Worm (Caenorhabditis elegans) whole organism, L4 larva: Measurements from ENCODE around the gene pbs-1.
A peak's percentile ranks its signal among the peaks of the same experiment; 100 is the strongest.

Experiments used
- F10B5.3 ChIP-seq: sonication (generic microtip); optimal IDR thresholded peaks from 2 replicates; lab custom pipeline; 2016; ENCODE audit warnings: mild to moderate bottlenecking, missing genetic modification characterization, missing compliant biosample characterization
- F44E2.7 ChIP-seq: fragments of 200-800 bp; sonication (Bioruptor generic); IDR thresholded peaks from 2 replicates; pipeline ENCODE4 v2.1.2; 2022; ENCODE audit warnings: missing genetic modification characterization, missing compliant biosample characterization
- F49E8.2 ChIP-seq: sonication (generic microtip); optimal IDR thresholded peaks from 2 replicates; lab custom pipeline; 2016; ENCODE audit warnings: missing compliant biosample characterization, mild to moderate bottlenecking, missing genetic modification characterization, borderline replicate concordance
- T20F7.1 ChIP-seq: fragments of 200-800 bp; sonication (Bioruptor generic); optimal IDR thresholded peaks from 2 replicates; lab custom pipeline; 2018; ENCODE audit warnings: mild to moderate bottlenecking, missing genetic modification characterization, missing compliant biosample characterization
- T26A8.4 ChIP-seq: fragments of 200-800 bp; sonication (Bioruptor generic); IDR thresholded peaks from 2 replicates; pipeline ENCODE4 v1.3.6; 2022; ENCODE audit warnings: missing genetic modification characterization, missing compliant biosample characterization
- Y48G9A.11 ChIP-seq: fragments of 200-800 bp; sonication (Bioruptor generic); IDR thresholded peaks from 2 replicates; pipeline ENCODE4 v1.3.6; 2022; ENCODE audit warnings: missing genetic modification reagents, missing genetic modification characterization, missing compliant biosample characterization
- aha-1 ChIP-seq: fragments of 150-350 bp; peaks from one replicate; lab custom pipeline; 2014; ENCODE audit warnings: missing biosample characterization, missing genetic modification characterization
- aly-2 ChIP-seq: sonication (generic microtip); optimal IDR thresholded peaks from 2 replicates; lab custom pipeline; 2018; ENCODE audit warnings: missing biosample characterization, missing genetic modification characterization
- arid-1 ChIP-seq: fragments of 200-800 bp; sonication (Bioruptor generic); conservative IDR thresholded peaks from 2 replicates; pipeline ENCODE4 v1.3.6; 2022; ENCODE audit warnings: missing genetic modification reagents, missing genetic modification characterization, missing compliant biosample characterization
- ceh-20 ChIP-seq: fragments of 200-800 bp; sonication (Bioruptor generic); IDR thresholded peaks from 2 replicates; pipeline ENCODE4 v1.3.6; 2022; ENCODE audit warnings: missing genetic modification reagents, missing genetic modification characterization, missing compliant biosample characterization
- ceh-28 ChIP-seq: fragments of 150-350 bp; optimal IDR thresholded peaks from 2 replicates; lab custom pipeline; 2014; ENCODE audit warnings: missing biosample characterization, missing genetic modification reagents, missing genetic modification characterization
- ceh-32 ChIP-seq: sonication (generic microtip); optimal IDR thresholded peaks from 2 replicates; lab custom pipeline; 2016; ENCODE audit warnings: mild to moderate bottlenecking, missing genetic modification characterization, missing compliant biosample characterization; ENCODE audit not compliant: poor library complexity
- ceh-62 ChIP-seq: sonication (generic microtip); optimal IDR thresholded peaks from 2 replicates; lab custom pipeline; 2017; ENCODE audit warnings: missing biosample characterization, missing genetic modification characterization
- ceh-82 ChIP-seq: sonication (generic microtip); optimal IDR thresholded peaks from 2 replicates; lab custom pipeline; 2017; ENCODE audit warnings: missing biosample characterization, missing genetic modification characterization
- ces-1 ChIP-seq: fragments of 150-350 bp; sonication (generic microtip); optimal IDR thresholded peaks from 4 replicates; lab custom pipeline; 2014; ENCODE audit warnings: missing biosample characterization, missing genetic modification reagents, missing genetic modification characterization
- cey-2 ChIP-seq: sonication (generic microtip); optimal IDR thresholded peaks from 3 replicates; lab custom pipeline; 2017; ENCODE audit warnings: missing genetic modification characterization, mild to moderate bottlenecking, missing compliant biosample characterization, antibody characterized with exemption, borderline replicate concordance; ENCODE audit not compliant: insufficient read depth
- daf-12 ChIP-seq: fragments of 150-350 bp; optimal IDR thresholded peaks from 2 replicates; lab custom pipeline; 2014; ENCODE audit warnings: missing biosample characterization, missing genetic modification reagents, missing genetic modification characterization
- daf-16 ChIP-seq, 3 experiments: sonication (generic microtip); optimal IDR thresholded peaks; 2 replicates each; lab custom pipeline; 2016 to 2017; ENCODE audit warnings: missing genetic modification characterization in 3 of 3, missing genetic modification reagents in 3 of 3, mild to moderate bottlenecking in 2 of 3, missing compliant biosample characterization in 2 of 3, missing biosample characterization in 1 of 3, moderate library complexity in 1 of 3
- daf-19 ChIP-seq: fragments of 200-800 bp; sonication (Bioruptor generic); conservative IDR thresholded peaks from 2 replicates; pipeline ENCODE4 v1.3.6; 2022; ENCODE audit warnings: missing genetic modification characterization, missing compliant biosample characterization
- dmd-6 ChIP-seq: fragments of 200-800 bp; sonication (Bioruptor generic); IDR thresholded peaks from 2 replicates; pipeline ENCODE4 v1.3.6; 2022; ENCODE audit warnings: missing genetic modification reagents, missing genetic modification characterization, missing compliant biosample characterization
- dmd-8 ChIP-seq: fragments of 200-800 bp; sonication (Bioruptor generic); IDR thresholded peaks from 2 replicates; pipeline ENCODE4 v1.3.6; 2022; ENCODE audit warnings: missing genetic modification characterization, missing compliant biosample characterization
- dpl-1 ChIP-seq: fragments of 150-350 bp; optimal IDR thresholded peaks from 2 replicates; lab custom pipeline; 2014; ENCODE audit warnings: missing biosample characterization, missing genetic modification reagents, missing genetic modification characterization
- dve-1 ChIP-seq: sonication (generic microtip); optimal IDR thresholded peaks from 2 replicates; lab custom pipeline; 2017; ENCODE audit warnings: antibody characterized with exemption, mild to moderate bottlenecking, missing genetic modification characterization, missing compliant biosample characterization; ENCODE audit not compliant: insufficient read depth
- hif-1 ChIP-seq, 2 experiments: sonication (generic microtip); optimal IDR thresholded peaks; 2 replicates each; lab custom pipeline; 2016 to 2017; ENCODE audit warnings: missing compliant biosample characterization in 2 of 2, missing genetic modification characterization in 2 of 2, missing genetic modification reagents in 2 of 2, missing genotype in 2 of 2, mild to moderate bottlenecking in 1 of 2
- hlh-30 ChIP-seq: sonication (generic microtip); optimal IDR thresholded peaks from 2 replicates; lab custom pipeline; 2017; ENCODE audit warnings: antibody characterized with exemption, mild to moderate bottlenecking, missing genetic modification characterization, missing compliant biosample characterization; ENCODE audit not compliant: insufficient read depth
- hmg-1.1 ChIP-seq: fragments of 200-800 bp; sonication (Bioruptor generic); IDR thresholded peaks from 2 replicates; pipeline ENCODE4 v1.3.6; 2022; ENCODE audit warnings: missing genetic modification reagents, missing genetic modification characterization, missing compliant biosample characterization
- lin-15B ChIP-seq: fragments of 150-350 bp; sonication (generic microtip); optimal IDR thresholded peaks from 3 replicates; lab custom pipeline; 2014; ENCODE audit warnings: missing biosample characterization, missing genetic modification characterization
- lin-39 ChIP-seq: fragments of 150-350 bp; optimal IDR thresholded peaks from 2 replicates; lab custom pipeline; 2014; ENCODE audit warnings: missing biosample characterization, missing genetic modification reagents, missing genetic modification characterization
- mdl-1 ChIP-seq, 2 experiments: fragments of 150-350 bp in 1 of 2; sonication (generic microtip) in 1 of 2; optimal IDR thresholded peaks; 2 replicates each; lab custom pipeline; 2014 to 2017; ENCODE audit warnings: missing biosample characterization in 2 of 2, missing genetic modification characterization in 2 of 2
- mdt-29 ChIP-seq: fragments of 200-800 bp; sonication (Bioruptor generic); IDR thresholded peaks from 2 replicates; pipeline ENCODE4 v1.3.6; 2022; ENCODE audit warnings: missing genetic modification reagents, missing genetic modification characterization, missing compliant biosample characterization
- mxl-2 ChIP-seq: fragments of 200-800 bp; sonication (Bioruptor generic); conservative IDR thresholded peaks from 2 replicates; pipeline ENCODE4 v1.3.6; 2022; ENCODE audit warnings: missing genetic modification reagents, missing genetic modification characterization, missing compliant biosample characterization
- mxl-3 ChIP-seq: fragments of 200-800 bp; sonication (Bioruptor generic); optimal IDR thresholded peaks from 2 replicates; lab custom pipeline; 2018; ENCODE audit warnings: mild to moderate bottlenecking, missing genetic modification characterization, missing compliant biosample characterization
- nhr-102 ChIP-seq: sonication (generic microtip); optimal IDR thresholded peaks from 2 replicates; lab custom pipeline; 2016; ENCODE audit warnings: mild to moderate bottlenecking, missing genetic modification characterization, moderate library complexity, missing compliant biosample characterization
- nhr-111 ChIP-seq: fragments of 200-800 bp; sonication (Bioruptor generic); optimal IDR thresholded peaks from 2 replicates; lab custom pipeline; 2018; ENCODE audit warnings: mild to moderate bottlenecking, missing genetic modification characterization, missing compliant biosample characterization
- nhr-28 ChIP-seq: fragments of 150-350 bp; optimal IDR thresholded peaks from 2 replicates; lab custom pipeline; 2014; ENCODE audit warnings: missing biosample characterization, missing genetic modification characterization
- nhr-77 ChIP-seq: fragments of 150-350 bp; optimal IDR thresholded peaks from 2 replicates; lab custom pipeline; 2014; ENCODE audit warnings: missing biosample characterization, missing genetic modification characterization
- php-3 ChIP-seq: fragments of 200-800 bp; sonication (Bioruptor generic); IDR thresholded peaks from 2 replicates; pipeline ENCODE4 v1.3.6; 2022; ENCODE audit warnings: missing genetic modification reagents, missing genetic modification characterization, missing compliant biosample characterization
- pqm-1 ChIP-seq: sonication (generic microtip); optimal IDR thresholded peaks from 2 replicates; lab custom pipeline; 2017; ENCODE audit warnings: missing biosample characterization, missing genetic modification characterization
- sdz-12 ChIP-seq: fragments of 200-800 bp; sonication (Bioruptor generic); optimal IDR thresholded peaks from 2 replicates; lab custom pipeline; 2018; ENCODE audit warnings: mild to moderate bottlenecking, missing genetic modification characterization, missing compliant biosample characterization
- set-16 ChIP-seq: fragments of 200-800 bp; sonication (Bioruptor generic); IDR thresholded peaks from 2 replicates; pipeline ENCODE4 v1.3.6; 2022; ENCODE audit warnings: missing genetic modification reagents, missing genetic modification characterization, missing compliant biosample characterization
- spr-1 ChIP-seq: sonication (generic microtip); optimal IDR thresholded peaks from 2 replicates; lab custom pipeline; 2016; ENCODE audit warnings: mild to moderate bottlenecking, missing genetic modification characterization, missing compliant biosample characterization
- tra-1 ChIP-seq: fragments of 200-800 bp; sonication (Bioruptor generic); IDR thresholded peaks from 2 replicates; pipeline ENCODE4 v1.3.6; 2022; ENCODE audit warnings: missing genetic modification reagents, missing genetic modification characterization, missing compliant biosample characterization
- unc-39 ChIP-seq: sonication (generic microtip); optimal IDR thresholded peaks from 2 replicates; lab custom pipeline; 2017; ENCODE audit warnings: missing biosample characterization, missing genetic modification characterization
- unc-62 ChIP-seq, 3 experiments: fragments of 150-350 bp in 1 of 3; sonication (generic microtip); optimal IDR thresholded peaks in 2 of 3; peaks in 1 of 3; 1 replicate in 1 of 3; 2 replicates in 2 of 3; lab custom pipeline; 2014 to 2017; ENCODE audit warnings: missing biosample characterization in 3 of 3, missing genetic modification characterization in 3 of 3, missing genetic modification reagents in 3 of 3, missing genotype in 1 of 3
- vab-7 ChIP-seq: fragments of 200-800 bp; sonication (Bioruptor generic); IDR thresholded peaks from 2 replicates; pipeline ENCODE4 v1.3.6; 2022; ENCODE audit warnings: missing genetic modification reagents, missing genetic modification characterization, missing compliant biosample characterization
- zfp-2 ChIP-seq: sonication (generic microtip); optimal IDR thresholded peaks from 2 replicates; lab custom pipeline; 2016; ENCODE audit warnings: mild to moderate bottlenecking, missing genetic modification characterization, missing compliant biosample characterization
- zfp-3 ChIP-seq: fragments of 200-800 bp; sonication (Bioruptor generic); conservative IDR thresholded peaks from 2 replicates; pipeline ENCODE4 v1.3.6; 2022; ENCODE audit warnings: missing genetic modification reagents, missing genetic modification characterization, missing compliant biosample characterization
- zip-2 ChIP-seq: fragments of 150-350 bp; optimal IDR thresholded peaks from 2 replicates; lab custom pipeline; 2014; ENCODE audit warnings: missing biosample characterization, missing genetic modification characterization
- ztf-7 ChIP-seq: fragments of 150-350 bp; optimal IDR thresholded peaks from 2 replicates; lab custom pipeline; 2014; ENCODE audit warnings: missing biosample characterization, missing genetic modification characterization

The pbs-1 gene

DNA sequence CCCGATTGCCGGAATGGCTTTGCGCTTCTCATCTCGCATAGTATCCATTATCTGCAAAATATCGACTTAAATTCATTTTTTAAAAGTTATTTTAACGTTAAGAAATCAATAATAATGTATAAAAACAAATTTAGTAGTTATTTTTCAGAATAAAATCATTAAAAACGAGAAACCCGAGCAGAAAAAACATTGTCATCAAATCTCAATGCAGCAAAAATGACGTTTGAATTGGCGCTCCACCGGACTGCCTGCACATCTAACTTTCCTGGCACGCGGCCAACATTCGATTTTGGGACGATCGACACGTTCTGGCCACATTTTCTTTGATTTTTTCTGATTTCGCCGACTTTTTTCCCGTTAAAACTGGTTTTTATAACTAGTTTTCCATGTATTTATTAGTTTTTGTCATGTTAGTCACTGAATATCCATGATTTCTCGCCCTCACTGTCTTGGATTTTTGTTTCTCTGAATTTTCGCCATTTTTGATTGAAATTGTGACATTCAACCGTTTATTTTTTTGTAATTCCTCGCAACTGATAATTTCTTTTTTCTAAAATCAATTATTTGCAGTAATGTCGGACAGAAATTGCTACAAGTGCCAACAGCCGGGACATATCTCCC lies at the start of gene pbs-1, which contains the start of gene K08D12.3:
Gene pbs-1, minus strand, starts transcription at position 51 of the 621 bp plus-strand sequence.
Gene K08D12.3, plus strand, starts transcription at position 571 of the 621 bp plus-strand sequence.
- TF ChIP-seq daf-12: no peak
- no peak for TF ChIP-seq spr-1 (tag; lab: Kevin White, UChicago)
- peak; percentile 39 for TF ChIP-seq nhr-28 (tag; lab: Kevin White, UChicago)
- peak; percentile 76 for TF ChIP-seq T26A8.4 (GFP tag; lab: Robert Waterston, UW)
- no peak for TF ChIP-seq F49E8.2 (tag; lab: Kevin White, UChicago)
- peak; percentile 14 for TF ChIP-seq nhr-77 (tag; lab: Kevin White, UChicago)
- no peak for TF ChIP-seq lin-39
- peak; percentile 93 for TF ChIP-seq zfp-2 (tag; lab: Kevin White, UChicago)
- no peak for TF ChIP-seq nhr-111 (GFP tag; lab: Kevin White, UChicago)
- TF ChIP-seq ztf-7 (tag; lab: Kevin White, UChicago): peak; percentile 35
- no peak for TF ChIP-seq mdt-29
- TF ChIP-seq unc-39 (tag; lab: Kevin White, UChicago): no peak
- TF ChIP-seq aly-2 (tag; lab: Kevin White, UChicago): no peak
- TF ChIP-seq aha-1: peak; percentile 71
- no peak for TF ChIP-seq vab-7
- TF ChIP-seq mdl-1 (tag; optimal IDR thresholded peaks at IDR 0.05; lab: Kevin White, UChicago): peak in 1 of 2 experiments; percentile 49
- no peak for TF ChIP-seq cey-2 (tag; lab: Kevin White, UChicago)
- peak; percentile 19 for TF ChIP-seq F10B5.3
- TF ChIP-seq mxl-3: peak; percentile 94
- TF ChIP-seq dmd-8 (GFP tag; lab: Robert Waterston, UW): no peak
- no peak for TF ChIP-seq ceh-28
- no peak for TF ChIP-seq daf-19
- TF ChIP-seq Y48G9A.11 (GFP tag; lab: Robert Waterston, UW): no peak
- no peak for TF ChIP-seq unc-62 (GFP tag; optimal IDR thresholded peaks at IDR 0.05 in 1 of 2; lab: Kevin White, UChicago)
- no peak for TF ChIP-seq unc-62 (tag; optimal IDR thresholded peaks at IDR 0.05; lab: Kevin White, UChicago)
- no peak for TF ChIP-seq sdz-12 (GFP tag; lab: Kevin White, UChicago)
- TF ChIP-seq pqm-1 (tag; lab: Kevin White, UChicago): no peak
- TF ChIP-seq nhr-102 (tag; lab: Kevin White, UChicago): peak; percentile 75
- no peak for TF ChIP-seq ces-1 (GFP tag; lab: Kevin White, UChicago)
- no peak for TF ChIP-seq mxl-2
- no peak for TF ChIP-seq F44E2.7 (GFP tag; lab: Robert Waterston, UW)
- TF ChIP-seq ceh-62 (tag; lab: Kevin White, UChicago): no peak
- TF ChIP-seq set-16 (GFP tag; lab: Robert Waterston, UW): no peak
- TF ChIP-seq hlh-30 (tag; lab: Kevin White, UChicago): peak; percentile 75
- peak in 1 of 2 experiments; percentile 75 for TF ChIP-seq hif-1 (tag; optimal IDR thresholded peaks at IDR 0.05; lab: Kevin White, UChicago)
- 0 out of 2 replicates have a peak, but pooled peaks have one; percentile 17 for TF ChIP-seq arid-1
- no peak for TF ChIP-seq ceh-32 (tag; lab: Kevin White, UChicago)
- TF ChIP-seq hmg-1.1 (GFP tag; lab: Robert Waterston, UW): no peak; the same call in 1 of the 2 replicates
- no peak for TF ChIP-seq tra-1 (GFP tag; lab: Robert Waterston, UW)
- TF ChIP-seq zfp-3 (GFP tag; lab: Robert Waterston, UW): no peak
- no peak for TF ChIP-seq lin-15B (tag; lab: Kevin White, UChicago)
- TF ChIP-seq ceh-20 (GFP tag; lab: Robert Waterston, UW): no peak
- no peak for TF ChIP-seq zip-2
- no peak for TF ChIP-seq daf-16 (GFP tag; optimal IDR thresholded peaks at IDR 0.05; lab: Kevin White, UChicago)
- peak; percentile 25 for TF ChIP-seq daf-16 (tag; optimal IDR thresholded peaks at IDR 0.05; lab: Kevin White, UChicago)
- peak; percentile 93 for TF ChIP-seq dpl-1 (GFP tag; lab: Kevin White, UChicago)
- peak; percentile 58 for TF ChIP-seq dmd-6 (GFP tag; lab: Robert Waterston, UW)
- TF ChIP-seq T20F7.1 (GFP tag; lab: Kevin White, UChicago): no peak
- peak; percentile 88 for TF ChIP-seq dve-1 (tag; lab: Kevin White, UChicago)
- TF ChIP-seq ceh-82 (tag; lab: Kevin White, UChicago): no peak
- no peak for TF ChIP-seq php-3 (GFP tag; lab: Robert Waterston, UW)
